Fruit fly (Drosophila melanogaster): ENCODE data around the gene LeuRS.

LeuRS gene

DNA sequence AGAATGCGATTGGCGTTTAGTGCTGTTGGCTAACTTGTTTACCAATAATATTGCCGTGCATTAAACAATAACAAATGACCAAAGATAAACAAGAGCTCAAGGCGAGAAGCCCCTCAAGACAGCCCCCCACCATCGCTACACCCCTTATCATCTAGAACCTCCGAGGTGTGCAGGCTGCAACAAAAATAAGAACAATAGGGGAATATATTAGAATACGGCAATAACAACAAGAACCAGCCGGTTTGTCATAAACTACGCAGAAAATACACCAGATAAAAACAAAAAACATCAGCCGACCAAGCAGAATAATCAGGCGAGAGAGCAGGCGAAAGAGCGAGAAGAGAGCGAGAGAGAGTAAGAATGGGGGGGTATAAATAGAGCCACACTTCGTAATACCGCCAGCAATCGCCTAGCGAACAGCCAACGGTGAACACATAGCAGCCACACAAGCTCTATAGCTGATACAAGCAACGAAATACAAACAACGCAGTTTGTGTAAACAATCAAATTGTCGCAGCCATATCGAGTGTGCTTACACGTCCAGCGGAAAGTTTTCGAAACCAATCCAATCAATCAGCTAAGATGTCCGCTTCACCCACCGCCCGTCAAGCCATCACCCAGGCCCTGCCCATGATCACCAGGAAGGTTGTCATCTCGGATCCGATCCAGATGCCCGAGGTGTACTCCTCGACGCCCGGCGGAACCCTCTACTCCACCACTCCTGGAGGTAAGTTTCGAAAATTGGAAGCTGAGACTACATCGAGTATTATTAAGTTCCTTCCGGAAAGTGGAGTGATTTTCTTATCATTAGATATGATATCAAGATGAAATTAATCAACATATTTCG, 36.2 kb downstream of the LeuRS start, which contains the start of gene Thor (continued):
- TF ChIP-seq Tbp (GFP tag; optimal IDR thresholded peaks at IDR 0.05) (no peak), gsb (GFP tag; IDR thresholded peaks at IDR 0.05) (peak; percentile 68), CG8281 (tag; optimal IDR thresholded peaks at IDR 0.05) (no peak), CG10979 (tag; optimal IDR thresholded peaks at IDR 0.05) (peak; percentile 50), Dad (GFP tag; optimal IDR thresholded peaks at IDR 0.05) (peak; percentile 68), CG10959 (GFP tag; IDR thresholded peaks at IDR 0.05) (peak; percentile 14; the same call in 1 of the 2 replicates), usp (GFP tag; optimal IDR thresholded peaks at IDR 0.05) (no peak), esg (GFP tag; conservative IDR thresholded peaks at IDR 0.05) (no peak), CG12236 (GFP tag; optimal IDR thresholded peaks at IDR 0.05) (peak; percentile 46), CG9797 (GFP tag; optimal IDR thresholded peaks at IDR 0.05) (no peak), CG33213 (GFP tag; optimal IDR thresholded peaks at IDR 0.05) (peak; percentile 67), seq (GFP tag; IDR thresholded peaks at IDR 0.05) (peak; percentile 86), CG6272 (GFP tag; IDR thresholded peaks at IDR 0.05) (no peak; the same call in 1 of the 2 replicates), pb (GFP tag; optimal IDR thresholded peaks at IDR 0.05) (peak; percentile 75), pfk (GFP tag; optimal IDR thresholded peaks at IDR 0.05) (peak; percentile 29), CG1832 (GFP tag; optimal IDR thresholded peaks at IDR 0.05) (no peak), CG7357 (GFP tag; IDR thresholded peaks at IDR 0.05) (no peak), Fer1 (GFP tag; optimal IDR thresholded peaks at IDR 0.05) (peak; percentile 79), CG1024 (GFP tag; IDR thresholded peaks at IDR 0.05) (peak; percentile 76), row (GFP tag; IDR thresholded peaks at IDR 0.05) (peak; percentile 56), Vsx1 (GFP tag; optimal IDR thresholded peaks at IDR 0.05) (peak; percentile 59), sqz (GFP tag; optimal IDR thresholded peaks at IDR 0.05) (peak; percentile 83), CG17361 (GFP tag; IDR thresholded peaks at IDR 0.05) (0 out of 3 replicates have a peak, but pooled peaks have one; percentile 24), CG9932 (GFP tag; IDR thresholded peaks at IDR 0.05) (peak; percentile 71), oc (tag; optimal IDR thresholded peaks at IDR 0.05) (peak; percentile 65), nerfin-1 (tag; optimal IDR thresholded peaks at IDR 0.05) (peak; percentile 63), CG6813 (GFP tag; optimal IDR thresholded peaks at IDR 0.05) (peak; percentile 76), H2.0 (GFP tag; IDR thresholded peaks at IDR 0.05) (peak; percentile 66), Atf6 (GFP tag; IDR thresholded peaks at IDR 0.05) (peak; percentile 79), Sox102F (GFP tag; optimal IDR thresholded peaks at IDR 0.05) (peak; percentile 11), grau (tag; optimal IDR thresholded peaks at IDR 0.05) (peak; percentile 52), CG9609 (GFP tag; optimal IDR thresholded peaks at IDR 0.05) (peak; percentile 22), CG17359 (tag; optimal IDR thresholded peaks at IDR 0.05) (peak; percentile 69), h (optimal IDR thresholded peaks at IDR 0.05) (no peak), CG3065 (GFP tag; optimal IDR thresholded peaks at IDR 0.05) (no peak), gro (GFP tag; optimal IDR thresholded peaks at IDR 0.05) (peak; percentile 89), Atf3 (GFP tag; optimal IDR thresholded peaks at IDR 0.05) (peak; percentile 50), CG4730 (GFP tag; IDR thresholded peaks at IDR 0.05) (peak; percentile 31; the same call in 1 of the 2 replicates), sima (GFP tag; optimal IDR thresholded peaks at IDR 0.05) (no peak), bsh (GFP tag; optimal IDR thresholded peaks at IDR 0.05) (peak; percentile 45 to 46), Nf-YB (GFP tag; optimal IDR thresholded peaks at IDR 0.05) (peak; percentile 22), CG8359 (GFP tag; optimal IDR thresholded peaks at IDR 0.05; ENCODE audit: borderline replicate concordance) (peak; percentile 19), HHEX (GFP tag; optimal IDR thresholded peaks at IDR 0.05) (peak; percentile 78), CG1603 (tag; optimal IDR thresholded peaks at IDR 0.05) (peak; percentile 40), Dbx (GFP tag; IDR thresholded peaks at IDR 0.05) (peak; percentile 84), fd96Cb (tag; optimal IDR thresholded peaks at IDR 0.05) (no peak), btn (GFP tag; optimal IDR thresholded peaks at IDR 0.05) (peak; percentile 76), tup (GFP tag; optimal IDR thresholded peaks at IDR 0.05) (peak; percentile 63), NC2α (GFP tag; optimal IDR thresholded peaks at IDR 0.05) (peak; percentile 91)
